Worm (Caenorhabditis elegans): ENCODE data around the gene ins-5.

ins-5 gene

ce11 chrII:5974878-5975277, 22.5 kb upstream of the ins-5 start, which contains the start of gene B0034.5:
B0034.5 (minus strand) TSS chrII:5974978.
- TF ChIP-seq C06A6.2 (GFP tag; conservative IDR thresholded peaks at IDR 0.05) (no peak), snpc-1.1 (tag; optimal IDR thresholded peaks at IDR 0.05; ENCODE audit: insufficient read depth) (no peak), let-526 (GFP tag; IDR thresholded peaks at IDR 0.05) (no peak), snpc-3.4 (tag; optimal IDR thresholded peaks at IDR 0.05) (no peak), F33H1.4 (GFP tag; IDR thresholded peaks at IDR 0.05) (no peak), unc-130 (GFP tag; optimal IDR thresholded peaks at IDR 0.05) (no peak), Y56A3A.18 (GFP tag; IDR thresholded peaks at IDR 0.05) (no peak), rcor-1 (GFP tag; IDR thresholded peaks at IDR 0.05) (no peak), efl-1 (GFP tag; optimal IDR thresholded peaks at IDR 0.05) (no peak), snpc-4 (GFP tag; optimal IDR thresholded peaks at IDR 0.05) (no peak), snpc-4 (tag; optimal IDR thresholded peaks at IDR 0.05) (no peak), Y95B8A.8 (GFP tag; IDR thresholded peaks at IDR 0.05) (no peak), cebp-1 (GFP tag; IDR thresholded peaks at IDR 0.05) (no peak), cebp-1 (tag; optimal IDR thresholded peaks at IDR 0.05) (no peak), K12H6.12 (tag; optimal IDR thresholded peaks at IDR 0.05) (no peak), zfh-2 (GFP tag; conservative IDR thresholded peaks at IDR 0.05) (no peak), ztf-18 (tag; optimal IDR thresholded peaks at IDR 0.05) (no peak)

DNA sequence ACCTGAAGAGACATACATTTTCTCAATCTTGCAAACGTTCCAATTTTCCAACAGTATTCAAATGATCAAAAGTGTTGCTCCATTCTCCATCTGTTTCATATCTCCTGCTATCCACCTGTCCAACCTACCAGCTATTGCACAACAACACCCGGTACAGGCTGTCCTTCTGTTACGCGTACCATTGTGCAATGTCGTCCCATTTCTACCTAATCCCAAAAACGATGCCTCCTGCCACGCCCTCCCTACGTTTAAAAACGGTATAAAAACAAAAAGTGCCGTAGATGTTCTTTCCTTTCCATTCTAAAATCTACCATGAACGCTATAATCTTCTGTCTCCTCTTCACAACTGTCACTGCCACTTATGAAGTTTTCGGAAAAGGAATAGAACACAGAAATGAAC, 9.1 kb upstream of the ins-5 start, which contains the start of gene ins-2:
ins-2 (plus strand) TSS at position 301 of the 400 bp plus-strand sequence.
- TF ChIP-seq T07F8.4 (tag; optimal IDR thresholded peaks at IDR 0.05) (no peak), ztf-28 (GFP tag; IDR thresholded peaks at IDR 0.05) (no peak), ceh-79 (tag; optimal IDR thresholded peaks at IDR 0.05) (no peak), gei-17 (GFP tag; optimal IDR thresholded peaks at IDR 0.05) (no peak), nfya-1 (tag; optimal IDR thresholded peaks at IDR 0.05; ENCODE audit: borderline replicate concordance, insufficient read depth) (no peak), attf-6 (GFP tag; IDR thresholded peaks at IDR 0.05) (no peak), mcd-1 (GFP tag; IDR thresholded peaks at IDR 0.05) (no peak), F52B5.7 (tag; optimal IDR thresholded peaks at IDR 0.05) (no peak)

DNA sequence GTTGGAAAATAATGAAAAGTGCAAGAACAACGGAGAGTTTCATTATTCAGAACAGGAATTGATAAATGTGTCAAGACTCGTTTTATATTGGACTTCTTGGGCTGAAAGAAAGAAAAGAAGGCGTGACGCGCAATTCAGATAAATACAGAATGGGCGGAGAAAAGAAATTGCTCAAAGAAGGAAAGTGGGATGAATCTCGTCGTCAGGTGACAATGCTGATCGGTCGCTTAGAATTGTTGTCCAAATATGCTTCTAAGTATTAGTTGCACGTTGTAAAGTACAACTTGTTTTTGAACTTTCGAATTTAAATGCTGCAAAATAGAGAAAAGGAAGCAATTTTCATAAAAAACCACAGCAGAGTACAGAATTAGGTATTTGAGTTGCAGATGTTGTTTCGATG, 6.7 kb upstream of the ins-5 start, which contains the start of gene ins-3:
ins-3 (minus strand) TSS at position 101 of the 400 bp plus-strand sequence.
- TF ChIP-seq K12H6.12 (tag; optimal IDR thresholded peaks at IDR 0.05) (no peak), nfya-2 (GFP tag; IDR thresholded peaks at IDR 0.05) (no peak), bed-1 (GFP tag; IDR thresholded peaks at IDR 0.05) (no peak), ceh-58 (GFP tag; IDR thresholded peaks at IDR 0.05) (no peak), ztf-6 (GFP tag; IDR thresholded peaks at IDR 0.05) (no peak), athp-1 (tag; optimal IDR thresholded peaks at IDR 0.05) (no peak)

DNA sequence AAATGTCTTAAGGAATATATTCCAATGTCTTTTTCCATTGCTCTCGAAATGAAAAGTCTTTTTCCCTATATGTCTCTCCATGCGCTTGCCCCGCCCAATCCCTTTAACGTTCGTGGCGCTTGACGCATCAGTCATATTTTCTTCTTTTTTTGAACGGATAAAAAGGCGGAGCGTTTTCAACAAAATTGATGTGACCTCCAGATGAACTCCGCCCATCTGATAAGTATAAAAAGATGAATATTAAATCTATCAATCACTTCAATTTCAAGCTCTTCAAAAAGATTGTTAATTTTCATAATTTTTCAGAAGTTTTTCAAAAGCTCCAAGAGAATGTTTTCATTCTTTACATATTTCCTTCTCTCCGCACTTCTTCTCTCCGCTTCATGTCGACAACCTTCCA, 1.3 kb upstream of the ins-5 start, which contains the start of gene ins-4:
ins-4 (plus strand) TSS at position 301 of the 400 bp plus-strand sequence.
- TF ChIP-seq ZK185.1 (tag; optimal IDR thresholded peaks at IDR 0.05; ENCODE audit: poor library complexity, severe bottlenecking) (no peak), ztf-25 (GFP tag; IDR thresholded peaks at IDR 0.05) (no peak), zim-3 (tag; optimal IDR thresholded peaks at IDR 0.05) (no peak), Y56A3A.18 (GFP tag; IDR thresholded peaks at IDR 0.05) (no peak), madf-3 (GFP tag; IDR thresholded peaks at IDR 0.05) (no peak), egrh-3 (GFP tag; IDR thresholded peaks at IDR 0.05) (no peak), zfh-2 (GFP tag; conservative IDR thresholded peaks at IDR 0.05) (no peak), somi-1 (GFP tag; optimal IDR thresholded peaks at IDR 0.05) (no peak), rpc-1 (optimal IDR thresholded peaks at IDR 0.05) (no peak), rpc-1 (tag; optimal IDR thresholded peaks at IDR 0.05) (no peak), sptf-2 (GFP tag; optimal IDR thresholded peaks at IDR 0.05) (no peak), T26A5.8 (tag; optimal IDR thresholded peaks at IDR 0.05) (no peak), F52B5.7 (tag; optimal IDR thresholded peaks at IDR 0.05) (no peak), ceh-58 (GFP tag; IDR thresholded peaks at IDR 0.05) (no peak)
